Worm (Caenorhabditis elegans) whole organism, L2 larva: ENCODE measurements around the gene fbxa-65.

ENCODE experiments used
- C34F6.9 ChIP-seq: fragments of 150-350 bp; optimal IDR thresholded peaks from 2 replicates; lab custom pipeline; 2014; ENCODE audit warnings: missing biosample characterization, missing genetic modification characterization
- F13H6.1 ChIP-seq: sonication (generic microtip); optimal IDR thresholded peaks from 2 replicates; lab custom pipeline; 2016; ENCODE audit warnings: missing genetic modification characterization, missing compliant biosample characterization
- Y55F3AM.14 ChIP-seq: fragments of 200-800 bp; sonication (Bioruptor generic); optimal IDR thresholded peaks from 2 replicates; lab custom pipeline; 2018; ENCODE audit warnings: mild to moderate bottlenecking, missing genetic modification characterization, missing compliant biosample characterization
- ZK546.5 ChIP-seq: sonication (generic microtip); optimal IDR thresholded peaks from 2 replicates; lab custom pipeline; 2017; ENCODE audit warnings: missing biosample characterization, missing genetic modification characterization
- ama-1 ChIP-seq: fragments of 150-350 bp; optimal IDR thresholded peaks from 2 replicates; lab custom pipeline; 2018; ENCODE audit warnings: inconsistent platforms
- blmp-1 ChIP-seq: sonication (generic microtip); optimal IDR thresholded peaks from 2 replicates; lab custom pipeline; 2017; ENCODE audit warnings: missing genetic modification characterization, mild to moderate bottlenecking, missing compliant biosample characterization, antibody characterized with exemption, moderate library complexity; ENCODE audit not compliant: insufficient read depth
- crh-2 ChIP-seq: sonication (generic microtip); optimal IDR thresholded peaks from 2 replicates; lab custom pipeline; 2017; ENCODE audit warnings: missing biosample characterization, missing genetic modification characterization
- dmd-4 ChIP-seq: sonication (generic microtip); optimal IDR thresholded peaks from 2 replicates; lab custom pipeline; 2017; ENCODE audit warnings: missing biosample characterization, missing genetic modification characterization
- egl-27 ChIP-seq: sonication (generic microtip); optimal IDR thresholded peaks from 3 replicates; lab custom pipeline; 2017; ENCODE audit warnings: missing biosample characterization, missing genetic modification reagents, missing genetic modification characterization
- elt-1 ChIP-seq: fragments of 150-350 bp; optimal IDR thresholded peaks from 2 replicates; lab custom pipeline; 2014; ENCODE audit warnings: missing biosample characterization, missing genetic modification characterization
- elt-3 ChIP-seq: sonication (generic microtip); optimal IDR thresholded peaks from 2 replicates; lab custom pipeline; 2017; ENCODE audit warnings: missing biosample characterization, missing genetic modification characterization
- fos-1 ChIP-seq: fragments of 150-350 bp; optimal IDR thresholded peaks from 2 replicates; lab custom pipeline; 2014; ENCODE audit warnings: missing biosample characterization, missing genetic modification characterization
- gmeb-1 ChIP-seq: fragments of 150-350 bp; optimal IDR thresholded peaks from 2 replicates; lab custom pipeline; 2014; ENCODE audit warnings: missing biosample characterization, missing genetic modification characterization
- lin-13 ChIP-seq: fragments of 150-350 bp; optimal IDR thresholded peaks from 2 replicates; lab custom pipeline; 2014; ENCODE audit warnings: missing biosample characterization, missing genetic modification reagents, missing genetic modification characterization
- lin-39 ChIP-seq: fragments of 150-350 bp; optimal IDR thresholded peaks from 2 replicates; lab custom pipeline; 2014; ENCODE audit warnings: missing biosample characterization, missing genetic modification reagents, missing genetic modification characterization
- mab-5 ChIP-seq: fragments of 150-350 bp; optimal IDR thresholded peaks from 2 replicates; lab custom pipeline; 2014; ENCODE audit warnings: missing biosample characterization, missing genetic modification characterization
- mbf-1 ChIP-seq: sonication (generic microtip); optimal IDR thresholded peaks from 2 replicates; lab custom pipeline; 2017; ENCODE audit warnings: missing biosample characterization, missing genetic modification characterization
- mdl-1 ChIP-seq, 2 experiments: fragments of 150-350 bp in 1 of 2; sonication (generic microtip) in 1 of 2; optimal IDR thresholded peaks; 2 replicates each; lab custom pipeline; 2017; ENCODE audit warnings: missing biosample characterization in 2 of 2, missing genetic modification characterization in 2 of 2
- nhr-10 ChIP-seq: sonication (generic microtip); optimal IDR thresholded peaks from 2 replicates; lab custom pipeline; 2017; ENCODE audit warnings: missing biosample characterization, missing genetic modification characterization
- nhr-11 ChIP-seq: fragments of 150-350 bp; optimal IDR thresholded peaks from 2 replicates; lab custom pipeline; 2014; ENCODE audit warnings: missing biosample characterization, missing genetic modification characterization
- nhr-12 ChIP-seq: fragments of 150-350 bp; optimal IDR thresholded peaks from 2 replicates; lab custom pipeline; 2014; ENCODE audit warnings: missing biosample characterization, missing genetic modification characterization
- nhr-129 ChIP-seq: fragments of 150-350 bp; optimal IDR thresholded peaks from 2 replicates; lab custom pipeline; 2014; ENCODE audit warnings: missing biosample characterization, missing genetic modification characterization
- nhr-23 ChIP-seq: fragments of 150-350 bp; optimal IDR thresholded peaks from 2 replicates; lab custom pipeline; 2014; ENCODE audit warnings: missing biosample characterization, missing genetic modification reagents, missing genetic modification characterization
- nhr-237 ChIP-seq: fragments of 150-350 bp; optimal IDR thresholded peaks from 2 replicates; lab custom pipeline; 2014; ENCODE audit warnings: missing biosample characterization, missing genetic modification characterization
- nhr-6 ChIP-seq: fragments of 150-350 bp; optimal IDR thresholded peaks from 2 replicates; lab custom pipeline; 2014; ENCODE audit warnings: missing biosample characterization, missing genetic modification characterization
- nhr-77 ChIP-seq: fragments of 150-350 bp; optimal IDR thresholded peaks from 2 replicates; lab custom pipeline; 2014; ENCODE audit warnings: missing biosample characterization, missing genetic modification characterization
- peb-1 ChIP-seq: fragments of 150-350 bp; optimal IDR thresholded peaks from 2 replicates; lab custom pipeline; 2014; ENCODE audit warnings: missing biosample characterization, missing genetic modification characterization
- sem-4 ChIP-seq: fragments of 150-350 bp; optimal IDR thresholded peaks from 2 replicates; lab custom pipeline; 2014; ENCODE audit warnings: missing biosample characterization, missing genetic modification reagents, missing genetic modification characterization
- skn-1 ChIP-seq: sonication (generic microtip); optimal IDR thresholded peaks from 2 replicates; lab custom pipeline; 2017; ENCODE audit warnings: missing biosample characterization, missing genetic modification characterization
- sma-3 ChIP-seq: sonication (generic microtip); optimal IDR thresholded peaks from 2 replicates; lab custom pipeline; 2016; ENCODE audit warnings: missing genetic modification reagents, missing genetic modification characterization, missing compliant biosample characterization
- snpc-4 ChIP-seq: fragments of 150-350 bp; optimal IDR thresholded peaks from 2 replicates; lab custom pipeline; 2014; ENCODE audit warnings: missing biosample characterization, missing genetic modification characterization
- unc-39 ChIP-seq: fragments of 150-350 bp; optimal IDR thresholded peaks from 2 replicates; lab custom pipeline; 2014; ENCODE audit warnings: missing biosample characterization, missing genetic modification characterization
- unc-55 ChIP-seq: fragments of 150-350 bp; sonication (generic microtip); optimal IDR thresholded peaks from 3 replicates; lab custom pipeline; 2014; ENCODE audit warnings: missing biosample characterization, missing genetic modification reagents, missing genetic modification characterization
- unc-62 ChIP-seq: fragments of 150-350 bp; optimal IDR thresholded peaks from 2 replicates; lab custom pipeline; 2014; ENCODE audit warnings: missing biosample characterization, missing genetic modification reagents, missing genetic modification characterization
- zag-1 ChIP-seq: fragments of 150-350 bp; optimal IDR thresholded peaks from 2 replicates; lab custom pipeline; 2014; ENCODE audit warnings: missing biosample characterization, missing genetic modification characterization
- ztf-1 ChIP-seq: fragments of 200-800 bp; sonication (Bioruptor generic); conservative IDR thresholded peaks from 2 replicates; pipeline ENCODE4 v1.3.6; 2022; ENCODE audit warnings: missing genetic modification characterization, missing compliant biosample characterization
- ztf-11 ChIP-seq: sonication (generic microtip); optimal IDR thresholded peaks from 2 replicates; lab custom pipeline; 2017; ENCODE audit warnings: missing biosample characterization, missing genetic modification characterization

fbxa-65 gene

ce11 chrV:3339009-3339408 lies 7.3 kb downstream of the fbxa-65 start, which contains the start of gene C17B7.4:
Gene C17B7.4, plus strand, starts transcription at chrV:3339309.
- TF ChIP-seq ama-1 (lab: Kevin White, UChicago) (no peak), ztf-11 (tag; lab: Kevin White, UChicago) (no peak), ZK546.5 (tag; lab: Kevin White, UChicago) (no peak), sma-3 (GFP tag; lab: Kevin White, UChicago) (no peak), nhr-77 (tag; lab: Kevin White, UChicago) (no peak), nhr-23 (tag; lab: Kevin White, UChicago) (no peak), elt-3 (tag; lab: Kevin White, UChicago) (no peak), fos-1 (tag; lab: Kevin White, UChicago) (no peak), mbf-1 (tag; lab: Kevin White, UChicago) (no peak), gmeb-1 (tag; lab: Kevin White, UChicago) (no peak), nhr-237 (tag; lab: Kevin White, UChicago) (no peak), nhr-10 (tag; lab: Kevin White, UChicago) (no peak), lin-13 (no peak), crh-2 (no peak), egl-27 (tag; lab: Kevin White, UChicago) (no peak), peb-1 (tag; lab: Kevin White, UChicago) (no peak), elt-1 (tag; lab: Kevin White, UChicago) (no peak)

- TF ChIP-seq C34F6.9 (tag; lab: Kevin White, UChicago) (no peak), unc-62 (GFP tag; lab: Kevin White, UChicago) (no peak), nhr-12 (no peak), unc-55 (GFP tag; lab: Kevin White, UChicago) (no peak), ztf-11 (tag; lab: Kevin White, UChicago) (no peak), mdl-1 (tag; optimal IDR thresholded peaks at IDR 0.05; lab: Kevin White, UChicago) (no peak), fos-1 (tag; lab: Kevin White, UChicago) (no peak), lin-39 (no peak)
These were observed 12.9 kb downstream of the fbxa-65 start, which contains the start of gene C17B7.5 for ce11 chrV:3333334-3333733. Gene C17B7.5, plus strand, starts transcription at chrV:3333634.

- no peak for TF ChIP-seq ztf-11 (tag; lab: Kevin White, UChicago)
- no peak for TF ChIP-seq snpc-4 (tag; lab: Kevin White, UChicago)
- no peak for TF ChIP-seq ZK546.5 (tag; lab: Kevin White, UChicago)
- no peak for TF ChIP-seq zag-1
- no peak for TF ChIP-seq sma-3 (GFP tag; lab: Kevin White, UChicago)
- no peak for TF ChIP-seq crh-2
- TF ChIP-seq unc-62 (GFP tag; lab: Kevin White, UChicago): no peak
- no peak for TF ChIP-seq peb-1 (tag; lab: Kevin White, UChicago)
- no peak for TF ChIP-seq Y55F3AM.14
- no peak for TF ChIP-seq nhr-23 (tag; lab: Kevin White, UChicago)
- TF ChIP-seq nhr-77 (tag; lab: Kevin White, UChicago): no peak
- no peak for TF ChIP-seq F13H6.1
- TF ChIP-seq gmeb-1 (tag; lab: Kevin White, UChicago): no peak
- TF ChIP-seq skn-1 (tag; lab: Kevin White, UChicago): no peak
These were observed 14.3 kb downstream of the fbxa-65 start, which contains the start of gene C17B7.9 for ce11 chrV:3332023-3332422. Gene C17B7.9, minus strand, starts transcription at chrV:3332123.

- TF ChIP-seq mab-5 (tag; lab: Kevin White, UChicago) (no peak), ama-1 (lab: Kevin White, UChicago) (no peak), C34F6.9 (tag; lab: Kevin White, UChicago) (no peak), ztf-1 (GFP tag; lab: Robert Waterston, UW) (no peak), lin-39 (no peak), nhr-12 (no peak), blmp-1 (tag; lab: Kevin White, UChicago) (no peak), dmd-4 (tag; lab: Kevin White, UChicago) (no peak), ztf-11 (tag; lab: Kevin White, UChicago) (no peak), unc-39 (tag; lab: Kevin White, UChicago) (no peak), peb-1 (tag; lab: Kevin White, UChicago) (no peak), nhr-6 (tag; lab: Kevin White, UChicago) (no peak), zag-1 (no peak), egl-27 (tag; lab: Kevin White, UChicago) (no peak), sem-4 (tag; lab: Kevin White, UChicago) (no peak), nhr-77 (tag; lab: Kevin White, UChicago) (no peak), nhr-23 (tag; lab: Kevin White, UChicago) (no peak), nhr-11 (no peak), nhr-129 (tag; lab: Kevin White, UChicago) (no peak)
These were observed 22.1 kb downstream of the fbxa-65 start, which contains the start of gene C17B7.8 for ce11 chrV:3324178-3324577. Gene C17B7.8, minus strand, starts transcription at chrV:3324278.
